Worm (Caenorhabditis elegans) whole organism, L2 larva: Measurements from ENCODE around the gene F22B7.9.

Experiments used
- F13H6.1 ChIP-seq: sonication (generic microtip); optimal IDR thresholded peaks from 2 replicates; lab custom pipeline; 2016; ENCODE audit warnings: missing genetic modification characterization, missing compliant biosample characterization
- ama-1 ChIP-seq: fragments of 150-350 bp; optimal IDR thresholded peaks from 2 replicates; lab custom pipeline; 2018; ENCODE audit warnings: inconsistent platforms
- dmd-4 ChIP-seq: sonication (generic microtip); optimal IDR thresholded peaks from 2 replicates; lab custom pipeline; 2017; ENCODE audit warnings: missing biosample characterization, missing genetic modification characterization
- egl-27 ChIP-seq: sonication (generic microtip); optimal IDR thresholded peaks from 3 replicates; lab custom pipeline; 2017; ENCODE audit warnings: missing biosample characterization, missing genetic modification reagents, missing genetic modification characterization
- lin-13 ChIP-seq: fragments of 150-350 bp; optimal IDR thresholded peaks from 2 replicates; lab custom pipeline; 2014; ENCODE audit warnings: missing biosample characterization, missing genetic modification reagents, missing genetic modification characterization
- mdl-1 ChIP-seq, 2 experiments: fragments of 150-350 bp in 1 of 2; sonication (generic microtip) in 1 of 2; optimal IDR thresholded peaks; 2 replicates each; lab custom pipeline; 2017; ENCODE audit warnings: missing biosample characterization in 2 of 2, missing genetic modification characterization in 2 of 2
- nhr-77 ChIP-seq: fragments of 150-350 bp; optimal IDR thresholded peaks from 2 replicates; lab custom pipeline; 2014; ENCODE audit warnings: missing biosample characterization, missing genetic modification characterization
- ztf-4 ChIP-seq: fragments of 150-350 bp; optimal IDR thresholded peaks from 2 replicates; lab custom pipeline; 2014; ENCODE audit warnings: missing biosample characterization, missing genetic modification characterization

- TF ChIP-seq lin-13 (GFP tag; lab: Kevin White, UChicago) = no peak
- TF ChIP-seq F13H6.1 (tag; lab: Kevin White, UChicago) = peak; percentile 1
- TF ChIP-seq nhr-77 (tag; lab: Kevin White, UChicago) = no peak
- no peak for TF ChIP-seq dmd-4 (tag; lab: Kevin White, UChicago)
- no peak for TF ChIP-seq ztf-4 (tag; lab: Kevin White, UChicago)
- TF ChIP-seq ama-1 = no peak
- TF ChIP-seq egl-27 (tag; lab: Kevin White, UChicago) = no peak
- TF ChIP-seq mdl-1 (tag; optimal IDR thresholded peaks at IDR 0.05; lab: Kevin White, UChicago) = no peak
Measured at ce11 chrIII:8655412-8655811, 1.7 kb upstream of the F22B7.9 start.
